Worm (Caenorhabditis elegans) whole organism, L4 larva: ENCODE measurements around the gene ttc-7.
A peak's percentile ranks its signal among the peaks of the same experiment; 100 is the strongest.

ENCODE experiments used
- D1046.2 ChIP-seq: fragments of 200-800 bp; sonication (Bioruptor generic); IDR thresholded peaks from 2 replicates; pipeline ENCODE4 v1.3.6; 2022; ENCODE audit warnings: missing genetic modification characterization, missing compliant biosample characterization
- F49E8.2 ChIP-seq: sonication (generic microtip); optimal IDR thresholded peaks from 2 replicates; lab custom pipeline; 2016; ENCODE audit warnings: missing compliant biosample characterization, mild to moderate bottlenecking, missing genetic modification characterization, borderline replicate concordance
- R02D3.7 ChIP-seq: fragments of 150-350 bp; sonication (generic microtip); optimal IDR thresholded peaks from 3 replicates; lab custom pipeline; 2014; ENCODE audit warnings: missing biosample characterization, missing genetic modification characterization
- T20F7.1 ChIP-seq: fragments of 200-800 bp; sonication (Bioruptor generic); optimal IDR thresholded peaks from 2 replicates; lab custom pipeline; 2018; ENCODE audit warnings: mild to moderate bottlenecking, missing genetic modification characterization, missing compliant biosample characterization
- Y105C5A.15 ChIP-seq: fragments of 200-800 bp; sonication (Bioruptor generic); IDR thresholded peaks from 2 replicates; pipeline ENCODE4 v1.3.6; 2022; ENCODE audit warnings: missing genetic modification characterization, missing compliant biosample characterization
- Y5F2A.4 ChIP-seq: fragments of 200-800 bp; sonication (Bioruptor generic); optimal IDR thresholded peaks from 2 replicates; lab custom pipeline; 2018; ENCODE audit warnings: mild to moderate bottlenecking, missing genetic modification characterization, missing compliant biosample characterization
- ZK546.5 ChIP-seq, 2 experiments: sonication (generic microtip); optimal IDR thresholded peaks; 2 replicates each; lab custom pipeline; 2017; ENCODE audit warnings: missing biosample characterization in 2 of 2, missing genetic modification characterization in 2 of 2
- ama-1 ChIP-seq: fragments of 150-350 bp; optimal IDR thresholded peaks from 2 replicates; lab custom pipeline; 2014; ENCODE audit warnings: inconsistent platforms, mixed read lengths
- arid-1 ChIP-seq: fragments of 200-800 bp; sonication (Bioruptor generic); conservative IDR thresholded peaks from 2 replicates; pipeline ENCODE4 v1.3.6; 2022; ENCODE audit warnings: missing genetic modification reagents, missing genetic modification characterization, missing compliant biosample characterization
- attf-4 ChIP-seq: sonication (generic microtip); optimal IDR thresholded peaks from 3 replicates; lab custom pipeline; 2017; ENCODE audit warnings: missing biosample characterization, missing genetic modification characterization
- ceh-20 ChIP-seq: fragments of 200-800 bp; sonication (Bioruptor generic); IDR thresholded peaks from 2 replicates; pipeline ENCODE4 v1.3.6; 2022; ENCODE audit warnings: missing genetic modification reagents, missing genetic modification characterization, missing compliant biosample characterization
- ceh-32 ChIP-seq: sonication (generic microtip); optimal IDR thresholded peaks from 2 replicates; lab custom pipeline; 2016; ENCODE audit warnings: mild to moderate bottlenecking, missing genetic modification characterization, missing compliant biosample characterization; ENCODE audit not compliant: poor library complexity
- ceh-44 ChIP-seq: fragments of 200-800 bp; sonication (Bioruptor generic); IDR thresholded peaks from 2 replicates; pipeline ENCODE4 v1.3.6; 2022; ENCODE audit warnings: missing genetic modification reagents, missing genetic modification characterization, missing compliant biosample characterization
- ceh-82 ChIP-seq: sonication (generic microtip); optimal IDR thresholded peaks from 2 replicates; lab custom pipeline; 2017; ENCODE audit warnings: missing biosample characterization, missing genetic modification characterization
- ces-1 ChIP-seq: fragments of 150-350 bp; sonication (generic microtip); optimal IDR thresholded peaks from 4 replicates; lab custom pipeline; 2014; ENCODE audit warnings: missing biosample characterization, missing genetic modification reagents, missing genetic modification characterization
- cey-2 ChIP-seq: sonication (generic microtip); optimal IDR thresholded peaks from 3 replicates; lab custom pipeline; 2017; ENCODE audit warnings: missing genetic modification characterization, mild to moderate bottlenecking, missing compliant biosample characterization, antibody characterized with exemption, borderline replicate concordance; ENCODE audit not compliant: insufficient read depth
- daf-12 ChIP-seq: fragments of 150-350 bp; optimal IDR thresholded peaks from 2 replicates; lab custom pipeline; 2014; ENCODE audit warnings: missing biosample characterization, missing genetic modification reagents, missing genetic modification characterization
- daf-19 ChIP-seq: fragments of 200-800 bp; sonication (Bioruptor generic); conservative IDR thresholded peaks from 2 replicates; pipeline ENCODE4 v1.3.6; 2022; ENCODE audit warnings: missing genetic modification characterization, missing compliant biosample characterization
- daf-8 ChIP-seq: fragments of 200-800 bp; sonication (Bioruptor generic); IDR thresholded peaks from 2 replicates; pipeline ENCODE4 v1.3.6; 2022; ENCODE audit warnings: missing genetic modification characterization, missing compliant biosample characterization
- dmd-9 ChIP-seq: fragments of 200-800 bp; sonication (Bioruptor generic); IDR thresholded peaks from 2 replicates; pipeline ENCODE4 v1.3.6; 2022; ENCODE audit warnings: missing genetic modification reagents, missing genetic modification characterization, missing compliant biosample characterization
- dve-1 ChIP-seq: sonication (generic microtip); optimal IDR thresholded peaks from 2 replicates; lab custom pipeline; 2017; ENCODE audit warnings: antibody characterized with exemption, mild to moderate bottlenecking, missing genetic modification characterization, missing compliant biosample characterization; ENCODE audit not compliant: insufficient read depth
- egl-27 ChIP-seq: sonication (generic microtip); optimal IDR thresholded peaks from 3 replicates; lab custom pipeline; 2017; ENCODE audit warnings: missing biosample characterization, missing genetic modification reagents, missing genetic modification characterization
- egl-43 ChIP-seq: fragments of 200-800 bp; sonication (Bioruptor generic); IDR thresholded peaks from 2 replicates; pipeline ENCODE4 v1.3.6; 2022; ENCODE audit warnings: missing genetic modification reagents, missing genetic modification characterization, missing compliant biosample characterization
- fkh-10 ChIP-seq: fragments of 150-350 bp; optimal IDR thresholded peaks from 2 replicates; lab custom pipeline; 2014; ENCODE audit warnings: missing biosample characterization, missing genetic modification reagents, missing genetic modification characterization
- fos-1 ChIP-seq: fragments of 150-350 bp; optimal IDR thresholded peaks from 2 replicates; lab custom pipeline; 2014; ENCODE audit warnings: missing biosample characterization, missing genetic modification characterization
- hif-1 ChIP-seq, 2 experiments: sonication (generic microtip); optimal IDR thresholded peaks; 2 replicates each; lab custom pipeline; 2016 to 2017; ENCODE audit warnings: missing compliant biosample characterization in 2 of 2, missing genetic modification characterization in 2 of 2, missing genetic modification reagents in 2 of 2, missing genotype in 2 of 2, mild to moderate bottlenecking in 1 of 2
- jun-1 ChIP-seq: fragments of 150-350 bp; optimal IDR thresholded peaks from 2 replicates; lab custom pipeline; 2014; ENCODE audit warnings: missing biosample characterization, missing genetic modification reagents, missing genetic modification characterization
- lim-7 ChIP-seq: fragments of 200-800 bp; sonication (Bioruptor generic); IDR thresholded peaks from 2 replicates; pipeline ENCODE4 v1.3.6; 2022; ENCODE audit warnings: missing genetic modification characterization, missing compliant biosample characterization
- lin-15B ChIP-seq: fragments of 150-350 bp; sonication (generic microtip); optimal IDR thresholded peaks from 3 replicates; lab custom pipeline; 2014; ENCODE audit warnings: missing biosample characterization, missing genetic modification characterization
- lin-38 ChIP-seq: fragments of 200-800 bp; sonication (Bioruptor generic); IDR thresholded peaks from 2 replicates; pipeline ENCODE4 v1.3.6; 2022; ENCODE audit warnings: missing genetic modification reagents, missing genetic modification characterization, missing compliant biosample characterization
- mdl-1 ChIP-seq, 2 experiments: fragments of 150-350 bp in 1 of 2; sonication (generic microtip) in 1 of 2; optimal IDR thresholded peaks; 2 replicates each; lab custom pipeline; 2014 to 2017; ENCODE audit warnings: missing biosample characterization in 2 of 2, missing genetic modification characterization in 2 of 2
- mdt-29 ChIP-seq: fragments of 200-800 bp; sonication (Bioruptor generic); IDR thresholded peaks from 2 replicates; pipeline ENCODE4 v1.3.6; 2022; ENCODE audit warnings: missing genetic modification reagents, missing genetic modification characterization, missing compliant biosample characterization
- mep-1 ChIP-seq: fragments of 150-350 bp; sonication (generic microtip); optimal IDR thresholded peaks from 3 replicates; lab custom pipeline; 2014; ENCODE audit warnings: missing biosample characterization, missing genetic modification characterization
- mes-2 ChIP-seq: sonication (generic microtip); optimal IDR thresholded peaks from 2 replicates; lab custom pipeline; 2016; ENCODE audit warnings: missing genotype, mild to moderate bottlenecking, missing genetic modification characterization, missing compliant biosample characterization; ENCODE audit not compliant: poor library complexity, severe bottlenecking
- nhr-10 ChIP-seq: fragments of 150-350 bp; optimal IDR thresholded peaks from 2 replicates; lab custom pipeline; 2014; ENCODE audit warnings: missing biosample characterization, missing genetic modification characterization
- nhr-11 ChIP-seq: fragments of 150-350 bp; optimal IDR thresholded peaks from 2 replicates; lab custom pipeline; 2014; ENCODE audit warnings: missing biosample characterization, missing genetic modification characterization
- nhr-111 ChIP-seq: fragments of 200-800 bp; sonication (Bioruptor generic); optimal IDR thresholded peaks from 2 replicates; lab custom pipeline; 2018; ENCODE audit warnings: mild to moderate bottlenecking, missing genetic modification characterization, missing compliant biosample characterization
- nhr-28 ChIP-seq: fragments of 150-350 bp; optimal IDR thresholded peaks from 2 replicates; lab custom pipeline; 2014; ENCODE audit warnings: missing biosample characterization, missing genetic modification characterization
- nhr-48 ChIP-seq: sonication (generic microtip); optimal IDR thresholded peaks from 2 replicates; lab custom pipeline; 2016; ENCODE audit warnings: mild to moderate bottlenecking, missing genetic modification characterization, missing compliant biosample characterization
- nhr-6 ChIP-seq: fragments of 150-350 bp; optimal IDR thresholded peaks from 2 replicates; lab custom pipeline; 2014; ENCODE audit warnings: missing biosample characterization, missing genetic modification characterization
- nhr-76 ChIP-seq: fragments of 150-350 bp; optimal IDR thresholded peaks from 2 replicates; lab custom pipeline; 2014; ENCODE audit warnings: missing biosample characterization, missing genetic modification characterization
- pha-4 ChIP-seq, 2 experiments: fragments of 150-350 bp in 1 of 2; fragments of 200-800 bp in 1 of 2; sonication (Bioruptor generic) in 1 of 2; IDR thresholded peaks in 1 of 2; optimal IDR thresholded peaks in 1 of 2; 2 replicates each; pipeline versions ENCODE4 v1.3.6 to Lab custom; 2014 to 2022; ENCODE audit warnings: missing genetic modification characterization in 2 of 2, missing genetic modification reagents in 2 of 2, missing biosample characterization in 1 of 2, missing compliant biosample characterization in 1 of 2
- php-3 ChIP-seq: fragments of 200-800 bp; sonication (Bioruptor generic); IDR thresholded peaks from 2 replicates; pipeline ENCODE4 v1.3.6; 2022; ENCODE audit warnings: missing genetic modification reagents, missing genetic modification characterization, missing compliant biosample characterization
- spr-3 ChIP-seq: fragments of 200-800 bp; sonication (Bioruptor generic); optimal IDR thresholded peaks from 2 replicates; lab custom pipeline; 2018; ENCODE audit warnings: mild to moderate bottlenecking, missing genetic modification characterization, missing compliant biosample characterization
- tra-1 ChIP-seq: fragments of 200-800 bp; sonication (Bioruptor generic); IDR thresholded peaks from 2 replicates; pipeline ENCODE4 v1.3.6; 2022; ENCODE audit warnings: missing genetic modification reagents, missing genetic modification characterization, missing compliant biosample characterization
- vab-7 ChIP-seq: fragments of 200-800 bp; sonication (Bioruptor generic); IDR thresholded peaks from 2 replicates; pipeline ENCODE4 v1.3.6; 2022; ENCODE audit warnings: missing genetic modification reagents, missing genetic modification characterization, missing compliant biosample characterization
- zip-11 ChIP-seq: fragments of 200-800 bp; sonication (Bioruptor generic); IDR thresholded peaks from 2 replicates; pipeline ENCODE4 v1.3.6; 2022; ENCODE audit warnings: missing genetic modification characterization, missing compliant biosample characterization
- ztf-11 ChIP-seq: fragments of 150-350 bp; optimal IDR thresholded peaks from 2 replicates; lab custom pipeline; 2014; ENCODE audit warnings: missing biosample characterization, missing genetic modification characterization

The ttc-7 gene

ce11 chrIII:1923419-1924318 lies 63.4 kb downstream of the ttc-7 start (continued):
- TF ChIP-seq mdt-29 (GFP tag; lab: Robert Waterston, UW) (no peak), mep-1 (peak; percentile 86), R02D3.7 (tag; lab: Kevin White, UChicago) (no peak), ama-1 (no peak), ceh-20 (peak; percentile 98), arid-1 (GFP tag; lab: Robert Waterston, UW) (peak; percentile 47; the same call in 1 of the 2 replicates), egl-43 (GFP tag; lab: Robert Waterston, UW) (peak; percentile 80), fkh-10 (peak; percentile 91), ztf-11 (tag; lab: Kevin White, UChicago) (no peak), ceh-32 (tag; lab: Kevin White, UChicago) (peak; percentile 52), T20F7.1 (peak; percentile 68), lin-15B (tag; lab: Kevin White, UChicago) (no peak), jun-1 (tag; lab: Kevin White, UChicago) (peak; percentile 40), cey-2 (tag; lab: Kevin White, UChicago) (no peak), attf-4 (tag; lab: Kevin White, UChicago) (no peak), tra-1 (peak; percentile 88), fos-1 (tag; lab: Kevin White, UChicago) (no peak), lin-38 (GFP tag; lab: Robert Waterston, UW) (peak; percentile 59), ZK546.5 (tag; optimal IDR thresholded peaks at IDR 0.05; lab: Kevin White, UChicago) (no peak), ces-1 (GFP tag; lab: Kevin White, UChicago) (no peak), spr-3 (GFP tag; lab: Kevin White, UChicago) (peak; percentile 31), nhr-10 (tag; lab: Kevin White, UChicago) (peak; percentile 69), php-3 (GFP tag; lab: Robert Waterston, UW) (0 out of 2 replicates have a peak, but pooled peaks have one; percentile 28), nhr-11 (tag; lab: Kevin White, UChicago) (peak; percentile 71), egl-27 (no peak), daf-8 (GFP tag; lab: Robert Waterston, UW) (no peak), nhr-28 (tag; lab: Kevin White, UChicago) (peak; percentile 81), ceh-82 (tag; lab: Kevin White, UChicago) (no peak), hif-1 (tag; optimal IDR thresholded peaks at IDR 0.05; lab: Kevin White, UChicago) (peak in 1 of 2 experiments; percentile 52), mes-2 (peak; percentile 69), lim-7 (GFP tag; lab: Robert Waterston, UW) (no peak), dmd-9 (GFP tag; lab: Robert Waterston, UW) (no peak), mdl-1 (tag; optimal IDR thresholded peaks at IDR 0.05; lab: Kevin White, UChicago) (peak; percentile 91 to 92), daf-12 (tag; lab: Kevin White, UChicago) (no peak), Y5F2A.4 (GFP tag; lab: Kevin White, UChicago) (no peak), pha-4 (GFP tag; IDR thresholded peaks at IDR 0.05; lab: Robert Waterston, UW) (peak; percentile 93), pha-4 (tag; optimal IDR thresholded peaks at IDR 0.05; lab: Kevin White, UChicago) (no peak), nhr-48 (peak; percentile 94), D1046.2 (GFP tag; lab: Robert Waterston, UW) (no peak), zip-11 (GFP tag; lab: Robert Waterston, UW) (no peak), vab-7 (GFP tag; lab: Robert Waterston, UW) (peak; percentile 73), daf-19 (GFP tag; lab: Robert Waterston, UW) (no peak), Y105C5A.15 (GFP tag; lab: Robert Waterston, UW) (no peak), F49E8.2 (no peak), nhr-111 (GFP tag; lab: Kevin White, UChicago) (no peak), ceh-44 (GFP tag; lab: Robert Waterston, UW) (no peak), dve-1 (tag; lab: Kevin White, UChicago) (peak; percentile 65), nhr-6 (tag; lab: Kevin White, UChicago) (no peak), nhr-76 (tag; lab: Kevin White, UChicago) (no peak)
